Worm (Caenorhabditis elegans): Measurements from ENCODE around the gene dhs-6.

DNA sequence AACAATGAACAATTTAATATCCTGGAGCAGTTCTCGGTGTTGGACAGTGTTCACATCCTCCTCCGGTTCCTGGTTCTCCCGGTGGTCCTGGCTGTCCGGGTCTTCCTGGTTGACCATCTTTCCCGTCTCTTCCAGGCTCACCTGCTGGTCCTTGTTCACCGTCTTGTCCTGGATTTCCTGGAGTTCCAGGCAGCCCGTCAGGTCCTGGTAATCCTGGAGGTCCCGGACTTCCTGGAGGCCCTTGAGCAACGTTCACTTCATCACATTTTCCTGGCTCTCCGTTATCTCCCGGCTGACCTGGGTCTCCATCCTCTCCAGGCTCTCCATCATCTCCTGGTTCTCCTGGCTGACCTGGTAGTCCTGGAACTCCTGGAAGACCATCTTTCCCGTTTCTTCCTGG lies 32.3 kb upstream of the dhs-6 start:
- TF ChIP-seq ama-1 (optimal IDR thresholded peaks at IDR 0.05) (no peak), ama-1 (GFP tag; optimal IDR thresholded peaks at IDR 0.05) (no peak), sea-2 (GFP tag; IDR thresholded peaks at IDR 0.05) (no peak), xnd-1 (tag; optimal IDR thresholded peaks at IDR 0.05) (no peak), unc-62 (GFP tag; optimal IDR thresholded peaks at IDR 0.05) (no peak), ztf-3 (GFP tag; optimal IDR thresholded peaks at IDR 0.05) (no peak), F33H1.4 (GFP tag; IDR thresholded peaks at IDR 0.05) (no peak), snpc-4 (GFP tag; optimal IDR thresholded peaks at IDR 0.05) (no peak), snpc-4 (tag; optimal IDR thresholded peaks at IDR 0.05) (no peak), F55B11.4 (tag; optimal IDR thresholded peaks at IDR 0.05; ENCODE audit: borderline replicate concordance, insufficient read depth) (no peak), akir-1 (GFP tag; optimal IDR thresholded peaks at IDR 0.05) (no peak), nfya-1 (tag; optimal IDR thresholded peaks at IDR 0.05; ENCODE audit: borderline replicate concordance, insufficient read depth) (no peak), ccch-3 (GFP tag; optimal IDR thresholded peaks at IDR 0.05) (no peak), lin-40 (tag; optimal IDR thresholded peaks at IDR 0.05) (no peak)
